Worm (Caenorhabditis elegans) whole organism, L3 larva: ENCODE data around the gene srh-146.

ENCODE experiments used
- ceh-9 ChIP-seq: sonication (generic microtip); optimal IDR thresholded peaks from 2 replicates; lab custom pipeline; 2018; ENCODE audit warnings: missing biosample characterization, missing genetic modification characterization
- fos-1 ChIP-seq: fragments of 150-350 bp; optimal IDR thresholded peaks from 2 replicates; lab custom pipeline; 2014; ENCODE audit warnings: missing biosample characterization, missing genetic modification characterization

DNA sequence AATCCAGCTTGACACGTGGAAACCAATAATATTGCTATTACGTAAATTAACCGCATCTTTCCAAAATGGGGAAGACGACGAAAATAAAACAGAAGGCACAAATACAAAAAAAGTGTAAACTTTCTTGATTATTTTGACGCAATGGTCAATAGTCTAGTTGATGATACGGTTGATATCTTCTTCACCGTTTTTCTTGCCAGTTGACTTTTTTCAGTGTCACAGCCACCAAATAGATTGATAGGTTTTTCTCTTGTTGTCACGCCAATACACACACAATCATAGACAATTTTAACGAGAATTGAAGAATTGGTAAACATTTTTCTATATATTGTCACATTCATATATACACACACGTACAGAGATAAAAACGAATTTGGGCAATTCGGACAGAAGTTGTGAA lies 4.5 kb upstream of the srh-146 start, which contains the start of gene zmp-3:
- TF ChIP-seq fos-1 (no peak), ceh-9 (tag; lab: Kevin White, UChicago) (no peak)
